Fruit fly (Drosophila melanogaster) whole organism, embryonic: ENCODE data around the gene mRpL37.

ENCODE experiments used
- BEAF-32 ChIP-seq: fragments of 200-800 bp; sonication (Bioruptor generic); optimal IDR thresholded peaks from 3 replicates; lab custom pipeline; 2017; ENCODE audit warnings: missing biosample characterization, missing genetic modification characterization, mild to moderate bottlenecking, moderate library complexity, missing genetic modification reagents
- CG11504 ChIP-seq: fragments of 200-800 bp; sonication (Bioruptor generic); optimal IDR thresholded peaks from 3 replicates; lab custom pipeline; 2019; ENCODE audit warnings: missing biosample characterization, mild to moderate bottlenecking, missing genetic modification characterization, moderate library complexity
- CG12155 ChIP-seq: fragments of 200-800 bp; sonication (Bioruptor generic); optimal IDR thresholded peaks from 3 replicates; lab custom pipeline; 2016; ENCODE audit warnings: missing biosample characterization, missing genetic modification characterization
- CG14667 ChIP-seq: fragments of 200-800 bp; sonication (Bioruptor generic); IDR thresholded peaks from 2 replicates; pipeline ENCODE4 v1.3.6; 2022; ENCODE audit warnings: missing biosample characterization, missing genetic modification characterization
- CG14965 ChIP-seq: fragments of 200-800 bp; sonication (Bioruptor generic); optimal IDR thresholded peaks from 2 replicates; lab custom pipeline; 2016; ENCODE audit warnings: missing biosample characterization, missing genetic modification characterization, borderline replicate concordance
- CG1529 ChIP-seq: fragments of 200-800 bp; sonication (Bioruptor generic); optimal IDR thresholded peaks from 3 replicates; lab custom pipeline; 2018; ENCODE audit warnings: missing biosample characterization, missing genetic modification characterization
- CG1647 ChIP-seq: fragments of 200-800 bp; sonication (Bioruptor generic); optimal IDR thresholded peaks from 3 replicates; lab custom pipeline; 2016; ENCODE audit warnings: missing biosample characterization, missing genetic modification characterization
- CG16779 ChIP-seq: fragments of 200-800 bp; sonication (Bioruptor generic); IDR thresholded peaks from 2 replicates; pipeline ENCODE4 v1.3.6; 2022; ENCODE audit warnings: missing biosample characterization, missing genetic modification characterization
- CG17361 ChIP-seq: fragments of 200-800 bp; sonication (Bioruptor generic); IDR thresholded peaks from 3 replicates; pipeline ENCODE4 v1.3.6; 2022; ENCODE audit warnings: missing biosample characterization, missing genetic modification characterization
- CG17829 ChIP-seq: fragments of 200-800 bp; optimal IDR thresholded peaks from 2 replicates; lab custom pipeline; 2019; ENCODE audit warnings: missing biosample characterization, mild to moderate bottlenecking, missing genetic modification characterization, moderate library complexity
- CG3065 ChIP-seq: fragments of 200-800 bp; sonication (Bioruptor generic); optimal IDR thresholded peaks from 2 replicates; lab custom pipeline; 2016; ENCODE audit warnings: missing biosample characterization, missing genetic modification characterization
- CG31365 ChIP-seq: fragments of 200-800 bp; sonication (Bioruptor generic); optimal IDR thresholded peaks from 2 replicates; lab custom pipeline; 2018; ENCODE audit warnings: missing biosample characterization, mild to moderate bottlenecking, missing genetic modification characterization
- CG3163 ChIP-seq: fragments of 200-800 bp; sonication (Bioruptor generic); optimal IDR thresholded peaks from 3 replicates; lab custom pipeline; 2016; ENCODE audit warnings: missing biosample characterization, missing genetic modification characterization
- CG3281 ChIP-seq: fragments of 200-800 bp; sonication (Bioruptor generic); optimal IDR thresholded peaks from 3 replicates; lab custom pipeline; 2017; ENCODE audit warnings: missing biosample characterization, mild to moderate bottlenecking, missing genetic modification characterization
- CG4854 ChIP-seq: fragments of 200-800 bp; sonication (Bioruptor generic); optimal IDR thresholded peaks from 2 replicates; lab custom pipeline; 2016; ENCODE audit warnings: missing biosample characterization, missing genetic modification characterization, inconsistent platforms
- CG6254 ChIP-seq: fragments of 200-800 bp; sonication (Bioruptor generic); optimal IDR thresholded peaks from 3 replicates; lab custom pipeline; 2017; ENCODE audit warnings: mild to moderate bottlenecking, missing biosample characterization, missing genetic modification reagents, missing genetic modification characterization
- CG7372 ChIP-seq: fragments of 200-800 bp; sonication (Bioruptor generic); IDR thresholded peaks from 2 replicates; pipeline ENCODE4 v1.3.6; 2022; ENCODE audit warnings: missing biosample characterization, missing genetic modification characterization
- CG8281 ChIP-seq: fragments of 200-800 bp; sonication (Bioruptor generic); optimal IDR thresholded peaks from 2 replicates; lab custom pipeline; 2018; ENCODE audit warnings: missing biosample characterization, mild to moderate bottlenecking, missing genetic modification characterization, moderate library complexity
- CG8944 ChIP-seq: fragments of 200-800 bp; sonication (Bioruptor generic); optimal IDR thresholded peaks from 3 replicates; lab custom pipeline; 2016; ENCODE audit warnings: missing biosample characterization, missing genetic modification characterization
- CG9727 ChIP-seq: fragments of 200-800 bp; sonication (Bioruptor generic); optimal IDR thresholded peaks from 3 replicates; lab custom pipeline; 2017; ENCODE audit warnings: missing biosample characterization, mild to moderate bottlenecking, missing genetic modification characterization
- D19B ChIP-seq: fragments of 200-800 bp; sonication (Bioruptor generic); optimal IDR thresholded peaks from 2 replicates; lab custom pipeline; 2017; ENCODE audit warnings: missing biosample characterization, mild to moderate bottlenecking, missing genetic modification characterization
- Drgx ChIP-seq: fragments of 200-800 bp; sonication (Bioruptor generic); IDR thresholded peaks from 2 replicates; pipeline ENCODE4 v1.3.6; 2022; ENCODE audit warnings: missing biosample characterization, missing genetic modification characterization
- Fer1 ChIP-seq: fragments of 200-800 bp; sonication (Bioruptor generic); optimal IDR thresholded peaks from 2 replicates; lab custom pipeline; 2017; ENCODE audit warnings: missing biosample characterization, mild to moderate bottlenecking, missing genetic modification characterization
- Fer3 ChIP-seq: fragments of 200-800 bp; sonication (Bioruptor generic); optimal IDR thresholded peaks from 2 replicates; lab custom pipeline; 2018; ENCODE audit warnings: missing biosample characterization, mild to moderate bottlenecking, missing genetic modification characterization, moderate library complexity
- Hey ChIP-seq: fragments of 200-800 bp; sonication (Bioruptor generic); optimal IDR thresholded peaks from 3 replicates; lab custom pipeline; 2018; ENCODE audit warnings: missing biosample characterization, mild to moderate bottlenecking, missing genetic modification characterization
- Hr3 ChIP-seq: fragments of 200-800 bp; sonication (Bioruptor generic); optimal IDR thresholded peaks from 3 replicates; lab custom pipeline; 2016; ENCODE audit warnings: missing biosample characterization, missing genetic modification characterization
- Lhr ChIP-seq: fragments of 200-800 bp; sonication (Bioruptor generic); optimal IDR thresholded peaks from 3 replicates; lab custom pipeline; 2017; ENCODE audit warnings: mild to moderate bottlenecking, missing biosample characterization, missing genetic modification reagents, missing genetic modification characterization
- Mad ChIP-seq: fragments of 200-800 bp; sonication (Bioruptor generic); optimal IDR thresholded peaks from 2 replicates; lab custom pipeline; 2016; ENCODE audit warnings: missing biosample characterization, missing genetic modification characterization
- Taf1 ChIP-seq: fragments of 200-800 bp; sonication (Bioruptor generic); IDR thresholded peaks from 2 replicates; pipeline ENCODE4 v1.3.6; 2022; ENCODE audit warnings: missing biosample characterization, missing genetic modification characterization
- croc ChIP-seq: fragments of 200-800 bp; sonication (Bioruptor generic); conservative IDR thresholded peaks from 3 replicates; pipeline ENCODE4 v1.3.6; 2022; ENCODE audit warnings: missing biosample characterization, missing genetic modification characterization
- disco-r ChIP-seq: fragments of 200-800 bp; sonication (Bioruptor generic); optimal IDR thresholded peaks from 2 replicates; lab custom pipeline; 2016; ENCODE audit warnings: missing biosample characterization, missing genetic modification characterization
- esg ChIP-seq: fragments of 200-800 bp; sonication (Bioruptor generic); conservative IDR thresholded peaks from 2 replicates; pipeline ENCODE4 v1.3.6; 2022; ENCODE audit warnings: missing biosample characterization, missing genetic modification characterization
- gt ChIP-seq: fragments of 200-800 bp; sonication (Bioruptor generic); IDR thresholded peaks from 2 replicates; pipeline ENCODE4 v1.3.6; 2022; ENCODE audit warnings: missing biosample characterization, missing genetic modification characterization
- jumu ChIP-seq: fragments of 200-800 bp; sonication (Bioruptor generic); optimal IDR thresholded peaks from 3 replicates; lab custom pipeline; 2016; ENCODE audit warnings: missing biosample characterization, missing genetic modification characterization
- lbe ChIP-seq: fragments of 200-800 bp; sonication (Bioruptor generic); optimal IDR thresholded peaks from 2 replicates; lab custom pipeline; 2016; ENCODE audit warnings: missing biosample characterization, mild to moderate bottlenecking, missing genetic modification characterization
- maf-S ChIP-seq: fragments of 200-800 bp; sonication (Bioruptor generic); optimal IDR thresholded peaks from 2 replicates; lab custom pipeline; 2016; ENCODE audit warnings: missing biosample characterization, missing genetic modification characterization
- mam ChIP-seq: fragments of 200-800 bp; sonication (Bioruptor generic); optimal IDR thresholded peaks from 3 replicates; lab custom pipeline; 2016; ENCODE audit warnings: missing biosample characterization, missing genetic modification characterization
- mirr ChIP-seq: fragments of 200-800 bp; sonication (Bioruptor generic); optimal IDR thresholded peaks from 3 replicates; lab custom pipeline; 2018; ENCODE audit warnings: missing biosample characterization, mild to moderate bottlenecking, missing genetic modification characterization
- p53 ChIP-seq: fragments of 200-800 bp; sonication (Bioruptor generic); optimal IDR thresholded peaks from 2 replicates; lab custom pipeline; 2016; ENCODE audit warnings: missing biosample characterization, missing genetic modification characterization
- pnt ChIP-seq: fragments of 200-800 bp; sonication (Bioruptor generic); optimal IDR thresholded peaks from 3 replicates; lab custom pipeline; 2016; ENCODE audit warnings: missing biosample characterization, missing genetic modification characterization
- sens ChIP-seq: fragments of 200-800 bp; sonication (Bioruptor generic); peaks from one replicate; lab custom pipeline; 2016; ENCODE audit warnings: missing biosample characterization, missing genetic modification characterization
- shn ChIP-seq: fragments of 200-800 bp; sonication (Bioruptor generic); optimal IDR thresholded peaks from 3 replicates; lab custom pipeline; 2016; ENCODE audit warnings: missing biosample characterization, missing genetic modification characterization
- sim ChIP-seq: fragments of 200-800 bp; sonication (Bioruptor generic); IDR thresholded peaks from 2 replicates; pipeline ENCODE4 v1.3.6; 2022; ENCODE audit warnings: missing biosample characterization, missing genetic modification characterization
- slou ChIP-seq: fragments of 200-800 bp; sonication (Bioruptor generic); optimal IDR thresholded peaks from 3 replicates; lab custom pipeline; 2016; ENCODE audit warnings: missing biosample characterization, missing genetic modification characterization
- stwl ChIP-seq: fragments of 200-800 bp; sonication (Bioruptor generic); optimal IDR thresholded peaks from 3 replicates; lab custom pipeline; 2018; ENCODE audit warnings: missing biosample characterization, mild to moderate bottlenecking, missing genetic modification characterization, moderate library complexity
- tio ChIP-seq: fragments of 200-800 bp; sonication (Bioruptor generic); optimal IDR thresholded peaks from 2 replicates; lab custom pipeline; 2017; ENCODE audit warnings: missing biosample characterization, missing genetic modification characterization, inconsistent platforms
- vfl ChIP-seq: fragments of 200-800 bp; sonication (Bioruptor generic); optimal IDR thresholded peaks from 2 replicates; lab custom pipeline; 2016; ENCODE audit warnings: missing biosample characterization, missing genetic modification characterization
- yki ChIP-seq: fragments of >200 bp; optimal IDR thresholded peaks from 3 replicates; lab custom pipeline; 2018
- zen2 ChIP-seq: fragments of 200-800 bp; sonication (Bioruptor generic); IDR thresholded peaks from 3 replicates; pipeline ENCODE4 v1.3.6; 2022; ENCODE audit warnings: missing biosample characterization, missing genetic modification characterization; ENCODE audit not compliant: partially characterized antibody

The mRpL37 gene

dm6 chr3R:10760966-10761855, 22.7 kb downstream of the mRpL37 start, which contains the start of the genes MED7 and Cap-H2 (continued):
- TF ChIP-seq jumu (GFP tag; lab: Kevin White, UChicago) (peak; percentile 72), CG14965 (GFP tag; lab: Kevin White, UChicago) (no peak), vfl (GFP tag; lab: Kevin White, UChicago) (peak; percentile 86), D19B (GFP tag; lab: Kevin White, UChicago) (peak; percentile 15), shn (GFP tag; lab: Kevin White, UChicago) (peak; percentile 73), CG9727 (GFP tag; lab: Kevin White, UChicago) (peak; percentile 85), CG3163 (GFP tag; lab: Kevin White, UChicago) (peak; percentile 39), CG1647 (GFP tag; lab: Kevin White, UChicago) (peak; percentile 68), zen2 (GFP tag; lab: Robert Waterston, UW) (peak; percentile 94), Mad (peak; percentile 80), CG4854 (peak; percentile 76), Fer1 (GFP tag; lab: Kevin White, UChicago) (peak; percentile 70), disco-r (peak; percentile 12), CG3281 (GFP tag; lab: Kevin White, UChicago) (peak; percentile 66), CG12155 (GFP tag; lab: Kevin White, UChicago) (peak; percentile 85), Fer3 (tag; lab: Kevin White, UChicago) (peak; percentile 62), lbe (GFP tag; lab: Kevin White, UChicago) (peak; percentile 69), CG6254 (peak; percentile 18), BEAF-32 (peak; percentile 99), yki (lab: Kevin White, UChicago) (no peak), CG17829 (tag; lab: Kevin White, UChicago) (peak; percentile 85), CG8944 (peak; percentile 80), pnt (GFP tag; lab: Kevin White, UChicago) (peak; percentile 65), p53 (peak; percentile 20), croc (GFP tag; lab: Robert Waterston, UW) (peak; percentile 72), sim (GFP tag; lab: Robert Waterston, UW) (no peak), esg (peak; percentile 78), CG7372 (GFP tag; lab: Robert Waterston, UW) (peak; percentile 73), mam (GFP tag; lab: Kevin White, UChicago) (peak; percentile 85), sens (GFP tag; lab: Kevin White, UChicago) (peak; percentile 97), Hey (tag; lab: Kevin White, UChicago) (no peak), Lhr (GFP tag; lab: Kevin White, UChicago) (peak; percentile 57), tio (peak; percentile 62), CG1529 (GFP tag; lab: Kevin White, UChicago) (peak; percentile 3), stwl (peak; percentile 76), Drgx (GFP tag; lab: Robert Waterston, UW) (no peak), Hr3 (GFP tag; lab: Kevin White, UChicago) (peak; percentile 85), CG31365 (tag; lab: Kevin White, UChicago) (no peak), maf-S (peak; percentile 53), CG17361 (GFP tag; lab: Robert Waterston, UW) (peak; percentile 81), mirr (GFP tag; lab: Kevin White, UChicago) (no peak), CG14667 (GFP tag; lab: Robert Waterston, UW) (peak; percentile 73), slou (GFP tag; lab: Kevin White, UChicago) (peak; percentile 65), CG8281 (no peak), CG11504 (tag; lab: Kevin White, UChicago) (no peak), gt (peak; percentile 62), CG16779 (0 out of 2 replicates have a peak, but pooled peaks have one; percentile 59), CG3065 (GFP tag; lab: Kevin White, UChicago) (peak; percentile 48), Taf1 (peak; percentile 68)
